Worm (Caenorhabditis elegans) whole organism, late embryonic: ENCODE measurements around the gene F39G3.3.

Experiments
- T23F11.4 ChIP-seq: fragments of 200-800 bp; sonication (Bioruptor generic); optimal IDR thresholded peaks from 2 replicates; lab custom pipeline; 2018; ENCODE audit warnings: mild to moderate bottlenecking, missing genetic modification characterization, missing compliant biosample characterization
- ama-1 ChIP-seq: fragments of 150-350 bp; optimal IDR thresholded peaks from 2 replicates; lab custom pipeline; 2014
- ceh-34 ChIP-seq: sonication (generic microtip); optimal IDR thresholded peaks from 2 replicates; lab custom pipeline; 2016; ENCODE audit warnings: mild to moderate bottlenecking, missing genetic modification characterization, missing compliant biosample characterization
- ceh-9 ChIP-seq: sonication (generic microtip); optimal IDR thresholded peaks from 2 replicates; lab custom pipeline; 2016; ENCODE audit warnings: mild to moderate bottlenecking, missing genetic modification characterization, inconsistent platforms, missing compliant biosample characterization
- che-1 ChIP-seq: sonication (generic microtip); optimal IDR thresholded peaks from 2 replicates; lab custom pipeline; 2016; ENCODE audit warnings: mild to moderate bottlenecking, missing genetic modification characterization, missing compliant biosample characterization
- madf-2 ChIP-seq: sonication (generic microtip); optimal IDR thresholded peaks from 2 replicates; lab custom pipeline; 2017; ENCODE audit warnings: missing genetic modification characterization, missing compliant biosample characterization
- pha-4 ChIP-seq: fragments of 150-350 bp; optimal IDR thresholded peaks from 2 replicates; lab custom pipeline; 2018; ENCODE audit warnings: missing biosample characterization, missing genetic modification reagents, missing genetic modification characterization
- unc-55 ChIP-seq: sonication (generic microtip); optimal IDR thresholded peaks from 2 replicates; lab custom pipeline; 2017; ENCODE audit warnings: missing biosample characterization, missing genetic modification reagents, missing genetic modification characterization
- ztf-16 ChIP-seq: sonication (generic microtip); optimal IDR thresholded peaks from 2 replicates; lab custom pipeline; 2017; ENCODE audit warnings: missing genetic modification characterization, missing compliant biosample characterization

DNA sequence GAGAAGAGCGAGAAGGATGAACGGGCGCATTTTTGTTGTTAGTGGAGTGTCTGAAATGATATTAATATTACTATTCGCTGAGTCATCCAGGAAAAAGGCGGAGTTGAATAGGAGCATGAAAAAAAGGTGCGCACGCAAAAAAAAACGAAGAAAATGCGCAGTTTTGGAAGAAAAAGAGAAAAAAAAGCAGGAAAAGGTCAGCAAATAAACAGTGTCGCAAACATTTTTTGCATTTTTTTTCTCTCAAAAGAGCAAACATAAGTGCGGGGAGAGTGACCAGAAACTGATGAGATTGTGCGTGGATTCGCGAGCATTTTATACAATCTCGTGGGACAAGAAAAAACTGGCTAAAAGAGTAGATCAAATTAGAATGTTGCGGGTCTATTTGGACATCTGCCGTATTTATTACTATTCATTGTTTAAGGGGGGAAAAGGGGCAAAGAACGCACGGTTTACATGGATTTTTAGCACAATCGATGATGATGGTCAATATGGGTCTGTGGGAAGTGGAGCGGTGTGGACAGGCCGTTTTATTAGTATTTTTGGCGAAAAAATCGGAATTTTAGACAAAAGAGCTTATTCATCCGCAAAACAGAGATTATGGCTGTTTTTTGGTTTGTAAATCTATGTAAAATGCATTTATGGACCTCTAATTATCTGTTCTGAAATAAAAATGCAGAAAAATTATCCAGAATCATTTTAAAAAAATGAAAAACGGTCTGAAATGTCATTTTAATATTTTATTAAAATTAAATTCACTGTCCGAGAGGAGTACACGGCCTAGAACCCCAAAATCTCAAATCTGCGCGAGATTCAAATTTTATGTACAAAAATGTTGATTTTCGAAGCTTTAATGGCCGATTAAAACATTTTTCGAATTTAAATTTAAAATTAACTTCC lies 39.1 kb upstream of the F39G3.3 start, which contains the start of gene cpg-8:
- TF ChIP-seq ama-1 (lab: Kevin White, UChicago) = no peak
- TF ChIP-seq T23F11.4 (GFP tag; lab: Kevin White, UChicago) = no peak
- TF ChIP-seq madf-2 (tag; lab: Kevin White, UChicago) = no peak
- no peak for TF ChIP-seq ztf-16 (tag; lab: Kevin White, UChicago)
- no peak for TF ChIP-seq ceh-9 (tag; lab: Kevin White, UChicago)
- no peak for TF ChIP-seq che-1 (tag; lab: Kevin White, UChicago)
- TF ChIP-seq ceh-34 (tag; lab: Kevin White, UChicago) = no peak
- TF ChIP-seq unc-55 = no peak
- no peak for TF ChIP-seq pha-4 (tag; lab: Kevin White, UChicago)
